Fruit fly (Drosophila melanogaster): ENCODE data around the gene mRpL21.

The mRpL21 gene

dm6 chr3L:19268720-19269401 is 14.0 kb upstream of the mRpL21 start, which contains the start of the genes Aldh7A1 and CG14085 (continued):
- TF ChIP-seq pum (GFP tag; optimal IDR thresholded peaks at IDR 0.05) (no peak), Ptx1 (GFP tag; IDR thresholded peaks at IDR 0.05) (no peak), CoRest (tag; optimal IDR thresholded peaks at IDR 0.05) (no peak), nerfin-1 (tag; optimal IDR thresholded peaks at IDR 0.05) (no peak), CG16863 (GFP tag; optimal IDR thresholded peaks at IDR 0.05) (no peak), cato (GFP tag; optimal IDR thresholded peaks at IDR 0.05; ENCODE audit: borderline replicate concordance) (no peak), sug (tag; optimal IDR thresholded peaks at IDR 0.05) (peak; percentile 100), CG12942 (GFP tag; optimal IDR thresholded peaks at IDR 0.05) (no peak), CG18599 (GFP tag; optimal IDR thresholded peaks at IDR 0.05) (peak; percentile 40), pnt (GFP tag; optimal IDR thresholded peaks at IDR 0.05) (no peak), repo (GFP tag; optimal IDR thresholded peaks at IDR 0.05) (no peak), Gug (GFP tag; IDR thresholded peaks at IDR 0.05) (no peak), en (GFP tag; optimal IDR thresholded peaks at IDR 0.05) (no peak), H2.0 (GFP tag; IDR thresholded peaks at IDR 0.05) (no peak), CG9215 (GFP tag; IDR thresholded peaks at IDR 0.05) (no peak), Doc2 (GFP tag; IDR thresholded peaks at IDR 0.05) (no peak), CG8290 (GFP tag; optimal IDR thresholded peaks at IDR 0.05) (no peak), CG8290 (tag; optimal IDR thresholded peaks at IDR 0.05) (no peak), CG15479 (GFP tag; optimal IDR thresholded peaks at IDR 0.05) (no peak), Vsx1 (GFP tag; optimal IDR thresholded peaks at IDR 0.05) (no peak), Bgb (GFP tag; IDR thresholded peaks at IDR 0.05; ENCODE audit: partially characterized antibody) (no peak), unpg (GFP tag; optimal IDR thresholded peaks at IDR 0.05) (no peak), HLH4C (GFP tag; IDR thresholded peaks at IDR 0.05; ENCODE audit: partially characterized antibody) (no peak), Trl (optimal IDR thresholded peaks at IDR 0.05) (no peak), Trl (GFP tag; optimal IDR thresholded peaks at IDR 0.05) (no peak), ttk (GFP tag; IDR thresholded peaks at IDR 0.05) (no peak), shn (GFP tag; optimal IDR thresholded peaks at IDR 0.05) (no peak), CG12391 (tag; optimal IDR thresholded peaks at IDR 0.05) (no peak), CG30431 (GFP tag; optimal IDR thresholded peaks at IDR 0.05) (no peak), CG13775 (GFP tag; optimal IDR thresholded peaks at IDR 0.05) (no peak), crp (GFP tag; optimal IDR thresholded peaks at IDR 0.05) (no peak), CG15269 (tag; optimal IDR thresholded peaks at IDR 0.05) (no peak), MBD-R2 (GFP tag; IDR thresholded peaks at IDR 0.05) (no peak), CG17912 (GFP tag; optimal IDR thresholded peaks at IDR 0.05) (peak; percentile 30), Hr78 (GFP tag; optimal IDR thresholded peaks at IDR 0.05) (no peak), CG30020 (tag; optimal IDR thresholded peaks at IDR 0.05) (no peak), amos (GFP tag; IDR thresholded peaks at IDR 0.05; ENCODE audit: partially characterized antibody) (no peak), lilli (GFP tag; optimal IDR thresholded peaks at IDR 0.05) (no peak), CG3407 (GFP tag; optimal IDR thresholded peaks at IDR 0.05) (no peak), nmo (GFP tag; optimal IDR thresholded peaks at IDR 0.05) (no peak), CG6689 (GFP tag; IDR thresholded peaks at IDR 0.05) (no peak), bowl (GFP tag; IDR thresholded peaks at IDR 0.05) (no peak), inv (GFP tag; IDR thresholded peaks at IDR 0.05; ENCODE audit: partially characterized antibody) (no peak), CG12071 (GFP tag; optimal IDR thresholded peaks at IDR 0.05) (no peak), Lim3 (GFP tag; IDR thresholded peaks at IDR 0.05) (no peak), GATAe (GFP tag; conservative IDR thresholded peaks at IDR 0.05) (peak; percentile 95), bcd (GFP tag; optimal IDR thresholded peaks at IDR 0.05) (no peak), phol (tag; optimal IDR thresholded peaks at IDR 0.05) (no peak), knrl (GFP tag; IDR thresholded peaks at IDR 0.05; ENCODE audit: partially characterized antibody) (no peak), NC2β (GFP tag; optimal IDR thresholded peaks at IDR 0.05) (no peak), CG18764 (GFP tag; optimal IDR thresholded peaks at IDR 0.05) (no peak)
